Fruit fly (Drosophila melanogaster): ENCODE data around the gene Mal-B2.

Mal-B2 gene

dm6 chr2L:11874232-11874765 is 24.5 kb downstream of the Mal-B2 start:
- no peak for TF ChIP-seq CTCF (optimal IDR thresholded peaks at IDR 0.05)
- no peak for TF ChIP-seq CG8478 (optimal IDR thresholded peaks at IDR 0.05)

- TF ChIP-seq CTCF (optimal IDR thresholded peaks at IDR 0.05), result no peak
- TF ChIP-seq CG8478 (optimal IDR thresholded peaks at IDR 0.05), result no peak
These were observed 25.1 kb downstream of the Mal-B2 start for dm6 chr2L:11874890-11875289.

dm6 chr2L:11878812-11879328 is 29.1 kb downstream of the Mal-B2 start:
- TF ChIP-seq CTCF (optimal IDR thresholded peaks at IDR 0.05) (no peak), CG8478 (optimal IDR thresholded peaks at IDR 0.05) (no peak)

dm6 chr2L:11893269-11893668 is 43.5 kb downstream of the Mal-B2 start:
- TF ChIP-seq CG8478 (optimal IDR thresholded peaks at IDR 0.05) (no peak), CTCF (optimal IDR thresholded peaks at IDR 0.05) (no peak)
